Worm (Caenorhabditis elegans) whole organism, late embryonic: Measurements from ENCODE around the gene sng-1.

Source experiments
- C08G9.2 ChIP-seq: sonication (generic microtip); optimal IDR thresholded peaks from 2 replicates; lab custom pipeline; 2016; ENCODE audit warnings: mild to moderate bottlenecking, missing genetic modification characterization, moderate library complexity, missing compliant biosample characterization
- F13H6.1 ChIP-seq: sonication (generic microtip); optimal IDR thresholded peaks from 2 replicates; lab custom pipeline; 2016; ENCODE audit warnings: missing genetic modification characterization, missing compliant biosample characterization
- T23F11.4 ChIP-seq: fragments of 200-800 bp; sonication (Bioruptor generic); optimal IDR thresholded peaks from 2 replicates; lab custom pipeline; 2018; ENCODE audit warnings: mild to moderate bottlenecking, missing genetic modification characterization, missing compliant biosample characterization
- Y22D7AL.16 ChIP-seq: sonication (generic microtip); optimal IDR thresholded peaks from 2 replicates; lab custom pipeline; 2016; ENCODE audit warnings: missing genetic modification characterization, missing compliant biosample characterization
- ama-1 ChIP-seq: fragments of 150-350 bp; optimal IDR thresholded peaks from 2 replicates; lab custom pipeline; 2014
- ceh-14 ChIP-seq: sonication (generic microtip); optimal IDR thresholded peaks from 2 replicates; lab custom pipeline; 2016; ENCODE audit warnings: missing genotype, missing genetic modification characterization, missing compliant biosample characterization
- ceh-18 ChIP-seq: sonication (generic microtip); optimal IDR thresholded peaks from 2 replicates; lab custom pipeline; 2016; ENCODE audit warnings: missing genetic modification characterization, missing compliant biosample characterization
- ceh-19 ChIP-seq: fragments of 200-800 bp; sonication (Bioruptor generic); optimal IDR thresholded peaks from 2 replicates; lab custom pipeline; 2018; ENCODE audit warnings: mild to moderate bottlenecking, missing genetic modification characterization, missing compliant biosample characterization
- ceh-2 ChIP-seq: sonication (generic microtip); optimal IDR thresholded peaks from 2 replicates; lab custom pipeline; 2016; ENCODE audit warnings: missing genotype, missing genetic modification characterization, missing compliant biosample characterization
- ceh-22 ChIP-seq: sonication (generic microtip); optimal IDR thresholded peaks from 2 replicates; lab custom pipeline; 2017; ENCODE audit warnings: missing biosample characterization, missing genetic modification characterization
- ceh-24 ChIP-seq: sonication (generic microtip); optimal IDR thresholded peaks from 2 replicates; lab custom pipeline; 2016; ENCODE audit warnings: mild to moderate bottlenecking, missing genetic modification characterization, missing compliant biosample characterization
- ceh-30 ChIP-seq: fragments of 150-350 bp; optimal IDR thresholded peaks from 2 replicates; lab custom pipeline; 2014; ENCODE audit warnings: missing biosample characterization, missing genetic modification characterization
- ceh-31 ChIP-seq: sonication (generic microtip); optimal IDR thresholded peaks from 2 replicates; lab custom pipeline; 2016; ENCODE audit warnings: missing genetic modification characterization, missing compliant biosample characterization
- ceh-34 ChIP-seq: sonication (generic microtip); optimal IDR thresholded peaks from 2 replicates; lab custom pipeline; 2016; ENCODE audit warnings: mild to moderate bottlenecking, missing genetic modification characterization, missing compliant biosample characterization
- ceh-48 ChIP-seq: sonication (generic microtip); optimal IDR thresholded peaks from 2 replicates; lab custom pipeline; 2016; ENCODE audit warnings: missing genetic modification characterization, inconsistent platforms, missing compliant biosample characterization
- dve-1 ChIP-seq: sonication (generic microtip); optimal IDR thresholded peaks from 2 replicates; lab custom pipeline; 2017; ENCODE audit warnings: antibody characterized with exemption, mild to moderate bottlenecking, missing genetic modification characterization, missing compliant biosample characterization
- elt-2 ChIP-seq: sonication (generic microtip); optimal IDR thresholded peaks from 2 replicates; lab custom pipeline; 2016; ENCODE audit warnings: missing genetic modification reagents, missing genetic modification characterization, missing compliant biosample characterization
- elt-4 ChIP-seq: sonication (generic microtip); optimal IDR thresholded peaks from 2 replicates; lab custom pipeline; 2016; ENCODE audit warnings: missing genetic modification characterization, missing compliant biosample characterization
- ets-4 ChIP-seq: sonication (generic microtip); optimal IDR thresholded peaks from 2 replicates; lab custom pipeline; 2016; ENCODE audit warnings: missing genetic modification characterization, missing compliant biosample characterization
- eyg-1 ChIP-seq: sonication (generic microtip); optimal IDR thresholded peaks from 2 replicates; lab custom pipeline; 2016; ENCODE audit warnings: missing genotype, missing genetic modification characterization, missing compliant biosample characterization
- fax-1 ChIP-seq: sonication (generic microtip); optimal IDR thresholded peaks from 2 replicates; lab custom pipeline; 2016; ENCODE audit warnings: missing genotype, missing genetic modification characterization, missing compliant biosample characterization
- fkh-10 ChIP-seq: fragments of 150-350 bp; optimal IDR thresholded peaks from 2 replicates; lab custom pipeline; 2014; ENCODE audit warnings: missing biosample characterization, missing genetic modification reagents, missing genetic modification characterization
- fkh-6 ChIP-seq: sonication (generic microtip); optimal IDR thresholded peaks from 2 replicates; lab custom pipeline; 2016; ENCODE audit warnings: missing genetic modification characterization, missing compliant biosample characterization
- hlh-15 ChIP-seq: sonication (generic microtip); optimal IDR thresholded peaks from 2 replicates; lab custom pipeline; 2016; ENCODE audit warnings: missing genetic modification characterization, missing compliant biosample characterization
- hlh-6 ChIP-seq: sonication (generic microtip); optimal IDR thresholded peaks from 2 replicates; lab custom pipeline; 2016; ENCODE audit warnings: missing genotype, missing genetic modification characterization, missing compliant biosample characterization
- hlh-8 ChIP-seq: sonication (generic microtip); optimal IDR thresholded peaks from 2 replicates; lab custom pipeline; 2016; ENCODE audit warnings: missing genotype, missing genetic modification characterization, missing compliant biosample characterization
- lin-11 ChIP-seq: fragments of 200-800 bp; sonication (Bioruptor generic); optimal IDR thresholded peaks from 2 replicates; lab custom pipeline; 2018; ENCODE audit warnings: mild to moderate bottlenecking, missing genetic modification characterization, missing compliant biosample characterization
- madf-2 ChIP-seq: sonication (generic microtip); optimal IDR thresholded peaks from 2 replicates; lab custom pipeline; 2017; ENCODE audit warnings: missing genetic modification characterization, missing compliant biosample characterization
- nfya-1 ChIP-seq: sonication (generic microtip); optimal IDR thresholded peaks from 2 replicates; lab custom pipeline; 2017; ENCODE audit warnings: missing genetic modification characterization, mild to moderate bottlenecking, missing compliant biosample characterization, antibody characterized with exemption, moderate library complexity
- nhr-11 ChIP-seq: fragments of 150-350 bp; optimal IDR thresholded peaks from 2 replicates; lab custom pipeline; 2014; ENCODE audit warnings: missing biosample characterization, missing genetic modification characterization
- pqm-1 ChIP-seq: sonication (generic microtip); optimal IDR thresholded peaks from 2 replicates; lab custom pipeline; 2016; ENCODE audit warnings: missing genetic modification characterization, missing compliant biosample characterization
- pros-1 ChIP-seq: fragments of 150-350 bp; optimal IDR thresholded peaks from 2 replicates; lab custom pipeline; 2014; ENCODE audit warnings: missing biosample characterization, missing genetic modification reagents, missing genetic modification characterization
- sdc-2 ChIP-seq: sonication (generic microtip); optimal IDR thresholded peaks from 2 replicates; lab custom pipeline; 2016; ENCODE audit warnings: missing genotype, missing genetic modification characterization, missing compliant biosample characterization
- sox-2 ChIP-seq: fragments of 200-800 bp; sonication (Bioruptor generic); IDR thresholded peaks from 2 replicates; pipeline ENCODE4 v1.3.6; 2022; ENCODE audit warnings: missing genetic modification reagents, missing genetic modification characterization, missing compliant biosample characterization
- sox-4 ChIP-seq: sonication (generic microtip); optimal IDR thresholded peaks from 2 replicates; lab custom pipeline; 2017; ENCODE audit warnings: mild to moderate bottlenecking, missing genetic modification characterization, inconsistent platforms, missing compliant biosample characterization
- syd-9 ChIP-seq: sonication (generic microtip); optimal IDR thresholded peaks from 2 replicates; lab custom pipeline; 2016; ENCODE audit warnings: mild to moderate bottlenecking, missing genetic modification characterization, moderate library complexity, missing compliant biosample characterization
- tbx-7 ChIP-seq: sonication (generic microtip); optimal IDR thresholded peaks from 2 replicates; lab custom pipeline; 2016; ENCODE audit warnings: missing genotype, missing genetic modification characterization, missing compliant biosample characterization
- ttx-3 ChIP-seq: sonication (generic microtip); optimal IDR thresholded peaks from 2 replicates; lab custom pipeline; 2016; ENCODE audit warnings: missing genetic modification reagents, missing genetic modification characterization, missing compliant biosample characterization
- unc-3 ChIP-seq, 2 experiments: fragments of 200-800 bp in 1 of 2; sonication (Bioruptor generic) in 1 of 2; sonication (generic microtip) in 1 of 2; conservative IDR thresholded peaks in 1 of 2; optimal IDR thresholded peaks in 1 of 2; 2 replicates each; pipeline versions ENCODE4 v1.3.6 to Lab custom; 2016 to 2022; ENCODE audit warnings: missing compliant biosample characterization in 2 of 2, missing genetic modification characterization in 2 of 2, missing genetic modification reagents in 1 of 2
- zip-5 ChIP-seq: sonication (generic microtip); optimal IDR thresholded peaks from 2 replicates; lab custom pipeline; 2016; ENCODE audit warnings: missing genetic modification characterization, missing compliant biosample characterization

Gene sng-1

ce11 chrX:7305520-7306186 lies 21.7 kb upstream of the sng-1 start, which contains the start of gene sur-5:
Gene sur-5 (minus strand): TSS chrX:7305570.
- TF ChIP-seq eyg-1 (tag; lab: Kevin White, UChicago) (no peak), elt-2 (tag; lab: Kevin White, UChicago) (peak; percentile 87)

- TF ChIP-seq ttx-3 (tag; lab: Kevin White, UChicago) = no peak
- peak; percentile 16 for TF ChIP-seq dve-1 (tag; lab: Kevin White, UChicago)
- no peak for TF ChIP-seq ceh-22
- no peak for TF ChIP-seq ceh-2
- peak; percentile 32 for TF ChIP-seq ceh-18 (tag; lab: Kevin White, UChicago)
- TF ChIP-seq zip-5 (tag; lab: Kevin White, UChicago) = no peak
- no peak for TF ChIP-seq ama-1
- no peak for TF ChIP-seq hlh-8
- TF ChIP-seq nfya-1 (tag; lab: Kevin White, UChicago) = peak; percentile 63
- TF ChIP-seq unc-3 (GFP tag; conservative IDR thresholded peaks at IDR 0.05; lab: Robert Waterston, UW) = no peak
- no peak for TF ChIP-seq unc-3 (tag; optimal IDR thresholded peaks at IDR 0.05; lab: Kevin White, UChicago)
- no peak for TF ChIP-seq C08G9.2 (tag; lab: Kevin White, UChicago)
- TF ChIP-seq fkh-6 = no peak
- TF ChIP-seq pqm-1 (tag; lab: Kevin White, UChicago) = no peak
- no peak for TF ChIP-seq fax-1
- TF ChIP-seq ceh-48 (tag; lab: Kevin White, UChicago) = no peak
- TF ChIP-seq, all 69 proteins: peak for 3
These were observed 21.0 kb upstream of the sng-1 start for ce11 chrX:7306434-7306833.

ce11 chrX:7309775-7310174 lies 17.6 kb upstream of the sng-1 start, which contains the start of the genes his-38 and his-40:
Gene his-38 (minus strand): TSS chrX:7309875.
Gene his-40 (plus strand): TSS chrX:7310110.
- TF ChIP-seq hlh-15 (tag; lab: Kevin White, UChicago) (no peak), nhr-11 (tag; lab: Kevin White, UChicago) (no peak), sdc-2 (no peak), unc-3 (GFP tag; conservative IDR thresholded peaks at IDR 0.05; lab: Robert Waterston, UW) (no peak), unc-3 (tag; optimal IDR thresholded peaks at IDR 0.05; lab: Kevin White, UChicago) (no peak), ceh-24 (no peak), pqm-1 (tag; lab: Kevin White, UChicago) (no peak), ceh-30 (tag; lab: Kevin White, UChicago) (no peak), sox-2 (GFP tag; lab: Robert Waterston, UW) (no peak), ceh-2 (no peak), ama-1 (no peak), syd-9 (no peak)
- TF ChIP-seq, all 69 proteins: peak for 0

- no peak for TF ChIP-seq C08G9.2 (tag; lab: Kevin White, UChicago)
- TF ChIP-seq F13H6.1 (tag; lab: Kevin White, UChicago) = no peak
- TF ChIP-seq hlh-8 = no peak
- no peak for TF ChIP-seq pros-1 (tag; lab: Kevin White, UChicago)
- TF ChIP-seq ceh-2 = no peak
- no peak for TF ChIP-seq ceh-30 (tag; lab: Kevin White, UChicago)
- no peak for TF ChIP-seq ama-1
- TF ChIP-seq Y22D7AL.16 (tag; lab: Kevin White, UChicago) = no peak
- no peak for TF ChIP-seq ceh-18 (tag; lab: Kevin White, UChicago)
- no peak for TF ChIP-seq syd-9
- no peak for TF ChIP-seq hlh-6 (tag; lab: Kevin White, UChicago)
- TF ChIP-seq eyg-1 (tag; lab: Kevin White, UChicago) = no peak
- no peak for TF ChIP-seq T23F11.4 (GFP tag; lab: Kevin White, UChicago)
These were observed 15.5 kb upstream of the sng-1 start for ce11 chrX:7311870-7312269.

- TF ChIP-seq fkh-10 (no peak), hlh-6 (tag; lab: Kevin White, UChicago) (no peak), lin-11 (no peak), ceh-14 (tag; lab: Kevin White, UChicago) (no peak), tbx-7 (no peak), ceh-34 (tag; lab: Kevin White, UChicago) (no peak), sdc-2 (no peak), madf-2 (no peak), dve-1 (tag; lab: Kevin White, UChicago) (no peak), ceh-31 (tag; lab: Kevin White, UChicago) (no peak), ceh-30 (tag; lab: Kevin White, UChicago) (no peak), hlh-8 (no peak), ama-1 (no peak), ceh-19 (GFP tag; lab: Kevin White, UChicago) (no peak), sox-4 (tag; lab: Kevin White, UChicago) (no peak), elt-4 (tag; lab: Kevin White, UChicago) (no peak), ceh-2 (no peak), pqm-1 (tag; lab: Kevin White, UChicago) (no peak), ets-4 (tag; lab: Kevin White, UChicago) (no peak)
- TF ChIP-seq, all 69 proteins: peak for 0
These were observed 14.2 kb upstream of the sng-1 start for ce11 chrX:7313236-7313635.
